Worm (Caenorhabditis elegans) whole organism, L4 larva: ENCODE results near the gene glc-4.

Experiments used
- aly-2 ChIP-seq: sonication (generic microtip); optimal IDR thresholded peaks from 2 replicates; lab custom pipeline; 2018; ENCODE audit warnings: missing biosample characterization, missing genetic modification characterization
- ama-1 ChIP-seq: fragments of 150-350 bp; optimal IDR thresholded peaks from 2 replicates; lab custom pipeline; 2014; ENCODE audit warnings: inconsistent platforms, mixed read lengths
- mxl-2 ChIP-seq: fragments of 200-800 bp; sonication (Bioruptor generic); conservative IDR thresholded peaks from 2 replicates; pipeline ENCODE4 v1.3.6; 2022; ENCODE audit warnings: missing genetic modification reagents, missing genetic modification characterization, missing compliant biosample characterization
- pha-4 ChIP-seq, 2 experiments: fragments of 150-350 bp in 1 of 2; fragments of 200-800 bp in 1 of 2; sonication (Bioruptor generic) in 1 of 2; IDR thresholded peaks in 1 of 2; optimal IDR thresholded peaks in 1 of 2; 2 replicates each; pipeline versions ENCODE4 v1.3.6 to Lab custom; 2014 to 2022; ENCODE audit warnings: missing genetic modification characterization in 2 of 2, missing genetic modification reagents in 2 of 2, missing biosample characterization in 1 of 2, missing compliant biosample characterization in 1 of 2
- unc-130 ChIP-seq: sonication (generic microtip); optimal IDR thresholded peaks from 2 replicates; lab custom pipeline; 2016; ENCODE audit warnings: missing genetic modification reagents, missing genetic modification characterization, missing compliant biosample characterization

- TF ChIP-seq ama-1 (lab: Kevin White, UChicago) (no peak), pha-4 (GFP tag; IDR thresholded peaks at IDR 0.05; lab: Robert Waterston, UW) (no peak), pha-4 (tag; optimal IDR thresholded peaks at IDR 0.05; lab: Kevin White, UChicago) (no peak), aly-2 (tag; lab: Kevin White, UChicago) (no peak), unc-130 (GFP tag; lab: Kevin White, UChicago) (no peak), mxl-2 (no peak)
These were observed 13.2 kb downstream of the glc-4 start, which contains the start of gene C27H5.12 for ce11 chrII:7161512-7161911.
